Worm (Caenorhabditis elegans): ENCODE measurements around the gene gpd-1.
A peak's percentile ranks its signal among the peaks of the same experiment; 100 is the strongest.

gpd-1 gene

ce11 chrII:10395303-10395757 is 1.4 kb downstream of the gpd-1 start, which contains the start of gene T09F3.4 (continued):
- TF ChIP-seq hlh-30 (tag; optimal IDR thresholded peaks at IDR 0.05; ENCODE audit: insufficient read depth), result peak; percentile 28
- TF ChIP-seq mep-1 (tag; optimal IDR thresholded peaks at IDR 0.05), result peak; percentile 66
- peak; percentile 67 for TF ChIP-seq dve-1 (tag; optimal IDR thresholded peaks at IDR 0.05; ENCODE audit: insufficient read depth)
- TF ChIP-seq madf-5 (GFP tag; IDR thresholded peaks at IDR 0.05), result 0 out of 4 replicates have a peak, but pooled peaks of 1 of the 2 experiments have one; percentile 6
- TF ChIP-seq lsy-2 (tag; optimal IDR thresholded peaks at IDR 0.05), result peak in 1 of 2 experiments; percentile 86

- TF ChIP-seq daf-8 (GFP tag; IDR thresholded peaks at IDR 0.05) (no peak), ZK546.5 (tag; optimal IDR thresholded peaks at IDR 0.05) (no peak), dmd-8 (GFP tag; IDR thresholded peaks at IDR 0.05) (no peak), saeg-2 (GFP tag; IDR thresholded peaks at IDR 0.05) (no peak), zip-2 (tag; optimal IDR thresholded peaks at IDR 0.05) (no peak), fos-1 (tag; optimal IDR thresholded peaks at IDR 0.05) (no peak), ces-1 (GFP tag; optimal IDR thresholded peaks at IDR 0.05) (no peak)
Observed at ce11 chrII:10396578-10396977, 2.6 kb downstream of the gpd-1 start, which contains the start of gene T09F3.5. Gene T09F3.5 (plus strand): TSS chrII:10396878.

ce11 chrII:10402991-10403390 is 9.1 kb downstream of the gpd-1 start:
- TF ChIP-seq nhr-77 (tag; optimal IDR thresholded peaks at IDR 0.05), result no peak
- peak; percentile 87 for TF ChIP-seq pqm-1 (tag; optimal IDR thresholded peaks at IDR 0.05)
- no peak for TF ChIP-seq daf-16 (GFP tag; optimal IDR thresholded peaks at IDR 0.05)
- peak; percentile 85 for TF ChIP-seq daf-16 (tag; optimal IDR thresholded peaks at IDR 0.05)
- peak; percentile 82 for TF ChIP-seq nhr-28 (tag; optimal IDR thresholded peaks at IDR 0.05)
- TF ChIP-seq unc-62 (GFP tag; optimal IDR thresholded peaks at IDR 0.05 in 1 of 2), result peak in 1 of 2 experiments; percentile 62
- no peak for TF ChIP-seq unc-62 (tag; optimal IDR thresholded peaks at IDR 0.05)
- TF ChIP-seq dve-1 (tag; optimal IDR thresholded peaks at IDR 0.05; ENCODE audit: insufficient read depth), result peak; percentile 47
- TF ChIP-seq tra-1 (GFP tag; IDR thresholded peaks at IDR 0.05), result peak; percentile 57; the same call in 1 of the 2 replicates
- TF ChIP-seq dmd-6 (GFP tag; IDR thresholded peaks at IDR 0.05), result peak; percentile 86
- TF ChIP-seq mep-1 (tag; optimal IDR thresholded peaks at IDR 0.05), result no peak
- no peak for TF ChIP-seq aha-1 (tag)

DNA sequence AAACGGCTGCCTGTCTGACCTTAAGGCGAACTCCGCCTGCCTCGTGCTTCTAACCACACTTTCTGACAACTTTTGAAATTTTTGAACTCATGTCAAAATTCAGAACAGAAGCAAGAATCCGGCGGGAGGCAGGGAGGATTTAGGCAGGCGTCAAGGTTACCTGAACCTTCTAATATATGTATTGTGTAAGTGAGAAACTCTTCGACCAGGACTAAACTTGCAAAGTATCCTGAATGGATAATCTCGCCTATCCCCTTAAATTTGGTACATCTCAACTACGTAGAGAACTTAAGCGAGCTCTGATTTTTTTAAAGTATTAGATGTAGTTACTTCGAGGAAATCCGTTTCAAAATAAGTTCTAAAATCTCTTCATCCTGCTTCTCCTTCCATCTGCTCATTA is 17.1 kb downstream of the gpd-1 start, which contains the start of gene E04D5.5:
Gene E04D5.5 (plus strand): TSS at position 301 of the 400 bp plus-strand sequence.
- TF ChIP-seq D1046.2 (GFP tag; IDR thresholded peaks at IDR 0.05) (no peak), zfp-2 (tag; optimal IDR thresholded peaks at IDR 0.05) (no peak), nhr-6 (tag; optimal IDR thresholded peaks at IDR 0.05) (no peak), php-3 (GFP tag; IDR thresholded peaks at IDR 0.05) (no peak), vab-7 (GFP tag; IDR thresholded peaks at IDR 0.05) (no peak), saeg-2 (GFP tag; IDR thresholded peaks at IDR 0.05) (no peak), lin-13 (GFP tag; optimal IDR thresholded peaks at IDR 0.05) (no peak), nhr-42 (GFP tag; IDR thresholded peaks at IDR 0.05) (no peak), F10B5.3 (tag; optimal IDR thresholded peaks at IDR 0.05) (no peak), ama-1 (optimal IDR thresholded peaks at IDR 0.05) (no peak)

- TF ChIP-seq ceh-32 (tag; optimal IDR thresholded peaks at IDR 0.05; ENCODE audit: poor library complexity), result no peak
- no peak for TF ChIP-seq set-16 (GFP tag; IDR thresholded peaks at IDR 0.05)
- TF ChIP-seq unc-62 (GFP tag; optimal IDR thresholded peaks at IDR 0.05 in 1 of 2), result peak in 1 of 2 experiments; percentile 12
- no peak for TF ChIP-seq unc-62 (tag; optimal IDR thresholded peaks at IDR 0.05)
- TF ChIP-seq unc-130 (GFP tag; optimal IDR thresholded peaks at IDR 0.05), result peak; percentile 0
- TF ChIP-seq T20F7.1 (GFP tag; optimal IDR thresholded peaks at IDR 0.05), result peak; percentile 61
- TF ChIP-seq madf-9 (GFP tag; conservative IDR thresholded peaks at IDR 0.05), result no peak
- TF ChIP-seq dpl-1 (GFP tag; optimal IDR thresholded peaks at IDR 0.05), result peak; percentile 32
- TF ChIP-seq F10B5.3 (tag; optimal IDR thresholded peaks at IDR 0.05), result no peak
- peak; percentile 80 for TF ChIP-seq hlh-30 (tag; optimal IDR thresholded peaks at IDR 0.05; ENCODE audit: insufficient read depth)
- TF ChIP-seq aly-2 (tag; optimal IDR thresholded peaks at IDR 0.05), result no peak
- TF ChIP-seq lsy-2 (tag; optimal IDR thresholded peaks at IDR 0.05), result peak in 1 of 2 experiments; percentile 93
Observed at ce11 chrII:10416332-10416863, 22.5 kb downstream of the gpd-1 start, which contains the start of gene eif-2A. Gene eif-2A (plus strand): TSS chrII:10416800.

Data from whole organism, L4 larva.